Fruit fly (Drosophila melanogaster): ENCODE measurements around the gene CG12723.

Gene CG12723

dm6 chrX:13230974-13231373, 39.3 kb upstream of the CG12723 start:
- TF ChIP-seq CG1621 (tag; optimal IDR thresholded peaks at IDR 0.05) (no peak), svp (GFP tag) (peak; percentile 28)

dm6 chrX:13229824-13230223, 38.1 kb upstream of the CG12723 start:
- TF ChIP-seq cyc (GFP tag; optimal IDR thresholded peaks at IDR 0.05) (no peak), Sox15 (GFP tag; optimal IDR thresholded peaks at IDR 0.05) (no peak), OdsH (GFP tag; optimal IDR thresholded peaks at IDR 0.05) (no peak), Sox14 (GFP tag; optimal IDR thresholded peaks at IDR 0.05) (no peak), fd59A (GFP tag; optimal IDR thresholded peaks at IDR 0.05) (no peak)

DNA sequence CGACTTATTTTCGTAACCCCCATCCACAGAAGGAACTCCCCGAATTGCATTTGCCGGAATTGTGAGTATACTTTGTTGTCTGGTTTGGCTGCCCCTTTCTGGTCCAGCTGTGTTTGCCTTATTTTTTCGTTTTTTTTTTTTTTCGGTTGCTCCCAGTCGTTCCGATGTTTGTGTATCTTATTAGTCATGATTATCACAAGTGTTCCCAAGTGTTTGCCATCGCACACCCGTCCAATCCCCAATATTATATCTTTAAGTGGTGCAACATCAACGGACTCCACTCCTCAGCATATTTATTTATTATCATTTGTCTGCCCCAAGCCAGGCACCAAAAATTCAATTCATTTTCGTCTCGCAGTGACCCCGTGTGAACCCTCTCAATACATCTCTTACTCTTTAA, 37.5 kb upstream of the CG12723 start:
- TF ChIP-seq vri (GFP tag; optimal IDR thresholded peaks at IDR 0.05) (peak; percentile 29), dac (GFP tag; optimal IDR thresholded peaks at IDR 0.05) (no peak), svp (GFP tag) (peak; percentile 16), fkh (GFP tag; optimal IDR thresholded peaks at IDR 0.05) (peak; percentile 56)

DNA sequence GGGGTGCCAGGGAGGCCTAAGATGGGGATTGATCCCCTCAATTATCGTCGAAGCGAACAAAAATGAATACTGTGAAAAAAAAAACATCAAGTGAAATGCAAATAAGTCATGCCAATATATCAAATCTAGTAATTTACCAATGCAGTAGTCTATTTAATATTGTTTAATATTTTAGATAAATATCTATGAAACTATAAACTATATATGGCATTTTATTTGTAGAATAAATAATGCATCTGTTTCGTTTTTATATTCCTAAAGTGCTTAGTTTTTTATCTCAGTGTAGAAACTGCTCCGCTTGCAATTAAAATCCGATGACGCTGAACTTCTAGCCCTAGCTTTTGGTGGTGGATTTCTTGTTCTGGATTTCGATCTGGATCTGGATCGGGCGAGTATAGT, 36.5 kb upstream of the CG12723 start:
- TF ChIP-seq Eip78C (GFP tag) (peak; percentile 8), CG6854 (GFP tag; optimal IDR thresholded peaks at IDR 0.05) (no peak)

dm6 chrX:13227505-13228207, 36.0 kb upstream of the CG12723 start:
- TF ChIP-seq net (GFP tag; optimal IDR thresholded peaks at IDR 0.05) (no peak), CG8319 (GFP tag; optimal IDR thresholded peaks at IDR 0.05) (no peak), Ets96B (tag; optimal IDR thresholded peaks at IDR 0.05) (no peak), CG4318 (GFP tag; optimal IDR thresholded peaks at IDR 0.05) (no peak), svp (GFP tag) (no peak), CG32006 (GFP tag; optimal IDR thresholded peaks at IDR 0.05) (no peak), Sox14 (GFP tag; optimal IDR thresholded peaks at IDR 0.05) (no peak), fd59A (GFP tag; optimal IDR thresholded peaks at IDR 0.05) (no peak), CG15336 (GFP tag; IDR thresholded peaks at IDR 0.05) (no peak), ss (GFP tag; optimal IDR thresholded peaks at IDR 0.05) (no peak), Ets21C (GFP tag; optimal IDR thresholded peaks at IDR 0.05) (no peak)

- peak; percentile 27 for TF ChIP-seq Sox14 (GFP tag; optimal IDR thresholded peaks at IDR 0.05)
- peak; percentile 35 for TF ChIP-seq CG11762 (GFP tag; optimal IDR thresholded peaks at IDR 0.05; ENCODE audit: insufficient read depth)
- TF ChIP-seq CG16779 (tag; optimal IDR thresholded peaks at IDR 0.05), result peak; percentile 58
- TF ChIP-seq Eip78C (GFP tag), result peak; percentile 94
- peak; percentile 16 for TF ChIP-seq svp (GFP tag)
- TF ChIP-seq Gug (GFP tag; IDR thresholded peaks at IDR 0.05), result peak; percentile 47; the same call in 1 of the 2 replicates
- TF ChIP-seq CG6163 (GFP tag; IDR thresholded peaks at IDR 0.05), result peak; percentile 30; the same call in 1 of the 3 replicates
- peak; percentile 49 for TF ChIP-seq Eip75B (GFP tag; optimal IDR thresholded peaks at IDR 0.05)
- TF ChIP-seq eg (GFP tag; IDR thresholded peaks at IDR 0.05), result peak; percentile 54; the same call in 1 of the 3 replicates
- TF ChIP-seq fkh (GFP tag; optimal IDR thresholded peaks at IDR 0.05), result no peak
- peak; percentile 67 for TF ChIP-seq OdsH (GFP tag; optimal IDR thresholded peaks at IDR 0.05)
- TF ChIP-seq Hr39 (GFP tag; optimal IDR thresholded peaks at IDR 0.05), result no peak
- no peak for TF ChIP-seq CG31627 (GFP tag; optimal IDR thresholded peaks at IDR 0.05)
- no peak for TF ChIP-seq Sox102F (GFP tag; optimal IDR thresholded peaks at IDR 0.05)
- TF ChIP-seq esn (GFP tag; optimal IDR thresholded peaks at IDR 0.05), result peak; percentile 32
- TF ChIP-seq pdm3 (GFP tag; optimal IDR thresholded peaks at IDR 0.05), result peak; percentile 57
- peak; percentile 19 for TF ChIP-seq CG8319 (GFP tag; optimal IDR thresholded peaks at IDR 0.05)
- peak; percentile 35 for TF ChIP-seq topi (GFP tag; optimal IDR thresholded peaks at IDR 0.05)
- peak; percentile 1 for TF ChIP-seq CG11902 (GFP tag; optimal IDR thresholded peaks at IDR 0.05)
- peak in 1 of 2 experiments; percentile 59 for TF ChIP-seq salr (GFP tag; optimal IDR thresholded peaks at IDR 0.05)
- peak; percentile 82 for TF ChIP-seq CG15336 (GFP tag; IDR thresholded peaks at IDR 0.05)
- no peak for TF ChIP-seq CG9139 (GFP tag; optimal IDR thresholded peaks at IDR 0.05)
- TF ChIP-seq acj6 (GFP tag; optimal IDR thresholded peaks at IDR 0.05), result peak; percentile 55
- TF ChIP-seq Hr38 (GFP tag; optimal IDR thresholded peaks at IDR 0.05), result no peak
- TF ChIP-seq Eip93F (GFP tag; optimal IDR thresholded peaks at IDR 0.05), result no peak
- peak; percentile 71 for TF ChIP-seq CG4318 (GFP tag; optimal IDR thresholded peaks at IDR 0.05)
- peak; percentile 5 for TF ChIP-seq Smox (GFP tag; optimal IDR thresholded peaks at IDR 0.05)
- TF ChIP-seq Ets21C (GFP tag; optimal IDR thresholded peaks at IDR 0.05), result no peak
- TF ChIP-seq CG8119 (GFP tag; IDR thresholded peaks at IDR 0.05), result peak; percentile 82
These were observed 34.8 kb upstream of the CG12723 start for dm6 chrX:13226478-13226877.

Measured in whole organism, prepupa.